Fruit fly (Drosophila melanogaster): Measurements from ENCODE around the gene LysP.
A peak's percentile ranks its signal among the peaks of the same experiment; 100 is the strongest.

LysP gene

DNA sequence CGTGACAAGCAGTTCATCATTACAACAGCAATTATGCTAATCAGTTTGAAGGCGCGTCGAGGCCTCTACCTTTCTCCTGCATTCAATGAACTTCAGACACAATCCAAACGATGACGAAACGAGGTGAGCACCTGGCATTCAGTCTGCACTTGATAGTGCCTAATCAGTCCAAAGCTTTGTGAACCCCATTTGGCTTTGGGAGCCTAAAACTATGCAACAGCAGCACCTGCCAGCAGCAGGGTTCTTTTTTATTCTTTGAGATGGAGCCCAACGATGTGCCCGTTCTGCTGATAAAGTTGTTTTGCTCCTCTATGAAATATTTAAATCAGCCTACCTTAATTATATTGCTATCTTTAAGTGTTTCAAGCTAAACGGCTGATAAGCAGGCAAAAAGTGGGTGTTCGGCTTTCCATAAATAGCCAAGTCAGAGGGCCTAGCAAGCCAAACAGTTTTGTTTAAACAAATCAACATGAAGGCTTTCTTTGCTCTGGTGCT, 8.9 kb upstream of the LysP start, which contains the start of gene LysS:
Gene LysS (plus strand): TSS at position 445 of the 495 bp plus-strand sequence.
- no peak for TF ChIP-seq Ssrp (tag; optimal IDR thresholded peaks at IDR 0.05)
- no peak for TF ChIP-seq az2 (GFP tag; optimal IDR thresholded peaks at IDR 0.05)
- no peak for TF ChIP-seq C15 (GFP tag; IDR thresholded peaks at IDR 0.05)
- no peak for TF ChIP-seq vnd (GFP tag; IDR thresholded peaks at IDR 0.05; ENCODE audit: partially characterized antibody)
- TF ChIP-seq sens-2 (GFP tag; IDR thresholded peaks at IDR 0.05), result no peak
- TF ChIP-seq CG17328 (GFP tag; IDR thresholded peaks at IDR 0.05), result no peak
- TF ChIP-seq grn (GFP tag; optimal IDR thresholded peaks at IDR 0.05), result peak; percentile 23
- no peak for TF ChIP-seq CG34224 (GFP tag; IDR thresholded peaks at IDR 0.05; ENCODE audit: partially characterized antibody)
- TF ChIP-seq CG18011 (GFP tag; optimal IDR thresholded peaks at IDR 0.05), result peak; percentile 3
- TF ChIP-seq fu2 (GFP tag; optimal IDR thresholded peaks at IDR 0.05), result no peak
- TF ChIP-seq Awh (GFP tag; IDR thresholded peaks at IDR 0.05), result no peak
- TF ChIP-seq pb (GFP tag; optimal IDR thresholded peaks at IDR 0.05), result no peak
- no peak for TF ChIP-seq lmd (GFP tag; IDR thresholded peaks at IDR 0.05)
- TF ChIP-seq CG2199 (GFP tag; IDR thresholded peaks at IDR 0.05), result 0 out of 3 replicates have a peak, but pooled peaks have one; percentile 36
- TF ChIP-seq Side (GFP tag; optimal IDR thresholded peaks at IDR 0.05), result no peak
- no peak for TF ChIP-seq sob (GFP tag; IDR thresholded peaks at IDR 0.05)
- no peak for TF ChIP-seq CG8478 (optimal IDR thresholded peaks at IDR 0.05)
- TF ChIP-seq CG1603 (tag; optimal IDR thresholded peaks at IDR 0.05), result no peak
- no peak for TF ChIP-seq Gug (GFP tag; IDR thresholded peaks at IDR 0.05)
- TF ChIP-seq Fer1 (GFP tag; optimal IDR thresholded peaks at IDR 0.05), result no peak
- no peak for TF ChIP-seq Dll (GFP tag; IDR thresholded peaks at IDR 0.05; ENCODE audit: partially characterized antibody)
- TF ChIP-seq CG4730 (GFP tag; IDR thresholded peaks at IDR 0.05), result no peak
- no peak for TF ChIP-seq CrebB (tag; optimal IDR thresholded peaks at IDR 0.05)
- no peak for TF ChIP-seq maf-S (GFP tag; optimal IDR thresholded peaks at IDR 0.05)
- no peak for TF ChIP-seq CG12299 (tag; optimal IDR thresholded peaks at IDR 0.05)
- no peak for TF ChIP-seq sr (GFP tag; IDR thresholded peaks at IDR 0.05)
- no peak for TF ChIP-seq sqz (GFP tag; optimal IDR thresholded peaks at IDR 0.05)
- no peak for TF ChIP-seq CG7556 (GFP tag; optimal IDR thresholded peaks at IDR 0.05)
- TF ChIP-seq exex (tag; optimal IDR thresholded peaks at IDR 0.05), result peak; percentile 58
- TF ChIP-seq CG16863 (GFP tag; optimal IDR thresholded peaks at IDR 0.05), result no peak
- no peak for TF ChIP-seq Hey (tag; optimal IDR thresholded peaks at IDR 0.05)

dm6 chr3L:1216460-1216859, 2.0 kb downstream of the LysP start:
- TF ChIP-seq CG4707 (GFP tag; optimal IDR thresholded peaks at IDR 0.05) (no peak), tll (GFP tag; optimal IDR thresholded peaks at IDR 0.05) (no peak), usp (GFP tag; optimal IDR thresholded peaks at IDR 0.05) (no peak), mam (GFP tag; optimal IDR thresholded peaks at IDR 0.05) (no peak), nmo (GFP tag; optimal IDR thresholded peaks at IDR 0.05) (peak; percentile 55), CG17361 (GFP tag; IDR thresholded peaks at IDR 0.05) (peak; percentile 43; the same call in 2 of the 3 replicates), schlank (tag; optimal IDR thresholded peaks at IDR 0.05) (no peak), Dll (GFP tag; IDR thresholded peaks at IDR 0.05; ENCODE audit: partially characterized antibody) (no peak), luna (GFP tag; optimal IDR thresholded peaks at IDR 0.05) (no peak), al (GFP tag; IDR thresholded peaks at IDR 0.05) (no peak), hth (optimal IDR thresholded peaks at IDR 0.05) (no peak), Taf1 (GFP tag; IDR thresholded peaks at IDR 0.05) (no peak), ato (GFP tag; IDR thresholded peaks at IDR 0.05; ENCODE audit: partially characterized antibody) (no peak), CG15073 (GFP tag; optimal IDR thresholded peaks at IDR 0.05) (no peak), CG11560 (tag; IDR thresholded peaks at IDR 0.05) (no peak), CG9609 (GFP tag; optimal IDR thresholded peaks at IDR 0.05) (no peak), CG17802 (tag; optimal IDR thresholded peaks at IDR 0.05) (no peak), Oli (tag; optimal IDR thresholded peaks at IDR 0.05) (peak; percentile 49), ase (GFP tag; IDR thresholded peaks at IDR 0.05) (no peak), CG32772 (GFP tag; IDR thresholded peaks at IDR 0.05) (no peak), Pdp1 (GFP tag; optimal IDR thresholded peaks at IDR 0.05) (peak; percentile 11 to 14), en (GFP tag; optimal IDR thresholded peaks at IDR 0.05) (no peak), CG4820 (GFP tag; optimal IDR thresholded peaks at IDR 0.05) (peak; percentile 63), fru (optimal IDR thresholded peaks at IDR 0.05) (no peak)
